Worm (Caenorhabditis elegans) whole organism, young adult: ENCODE results near the gene dnc-3.

Experiments used
- dpl-1 ChIP-seq: fragments of 150-350 bp; optimal IDR thresholded peaks from 2 replicates; lab custom pipeline; 2014; ENCODE audit warnings: missing biosample characterization, missing genetic modification reagents, missing genetic modification characterization
- egl-44 ChIP-seq: fragments of 200-800 bp; sonication (Bioruptor generic); IDR thresholded peaks from 2 replicates; pipeline ENCODE4 v1.3.6; 2022; ENCODE audit warnings: missing genetic modification reagents, missing genetic modification characterization, missing compliant biosample characterization
- lsl-1 ChIP-seq: fragments of 200-800 bp; sonication (Bioruptor generic); optimal IDR thresholded peaks from 2 replicates; lab custom pipeline; 2018; ENCODE audit warnings: mild to moderate bottlenecking, missing genetic modification characterization, moderate library complexity, missing compliant biosample characterization
- madf-10 ChIP-seq: sonication (generic microtip); optimal IDR thresholded peaks from 2 replicates; lab custom pipeline; 2016; ENCODE audit warnings: mild to moderate bottlenecking, missing genetic modification characterization, missing compliant biosample characterization

- TF ChIP-seq dpl-1 (no peak), egl-44 (GFP tag; lab: Robert Waterston, UW) (no peak), lsl-1 (GFP tag; lab: Kevin White, UChicago) (no peak), madf-10 (no peak)
Observed at ce11 chrII:3567066-3567465, 13.5 kb downstream of the dnc-3 start.
